Worm (Caenorhabditis elegans): ENCODE measurements around the gene dnj-3.
"Not testable (repeated sequence)": the region's sequence is repeated elsewhere in the genome, so short reads cannot be mapped to it uniquely, and the experiment has no call there.

dnj-3 gene

ce11 chrV:15068378-15068777 is at the start of gene dnj-3:
TSS of gene dnj-3 (plus strand) at chrV:15068678.
- no peak for TF ChIP-seq nfya-1 (tag; optimal IDR thresholded peaks at IDR 0.05; ENCODE audit: insufficient read depth)
- no peak for TF ChIP-seq lin-15B (tag; optimal IDR thresholded peaks at IDR 0.05)
- TF ChIP-seq R02D3.7 (tag; optimal IDR thresholded peaks at IDR 0.05) = no peak
- no peak for TF ChIP-seq zag-1 (tag; optimal IDR thresholded peaks at IDR 0.05)

- no peak for TF ChIP-seq sea-2 (GFP tag; optimal IDR thresholded peaks at IDR 0.05)
- no peak for TF ChIP-seq skn-1 (tag; optimal IDR thresholded peaks at IDR 0.05)
- no peak for TF ChIP-seq elt-1 (tag; optimal IDR thresholded peaks at IDR 0.05)
- no peak for TF ChIP-seq pqm-1 (tag; optimal IDR thresholded peaks at IDR 0.05)
- no peak for TF ChIP-seq egl-5 (tag; optimal IDR thresholded peaks at IDR 0.05)
Observed at ce11 chrV:15020229-15020628, 48.2 kb upstream of the dnj-3 start, which contains the start of gene F14H8.2. TSS of gene F14H8.2 (minus strand) at chrV:15020329.

ce11 chrV:15020732-15021131 is 47.7 kb upstream of the dnj-3 start, which contains the start of gene F14H8.5:
TSS of gene F14H8.5 (plus strand) at chrV:15021032.
- no peak for TF ChIP-seq nhr-237 (tag; optimal IDR thresholded peaks at IDR 0.05)
- no peak for TF ChIP-seq skn-1 (tag; optimal IDR thresholded peaks at IDR 0.05)
- TF ChIP-seq sea-2 (GFP tag; optimal IDR thresholded peaks at IDR 0.05) = no peak
- no peak for TF ChIP-seq mml-1 (tag; optimal IDR thresholded peaks at IDR 0.05)
- no peak for TF ChIP-seq nhr-28 (tag; optimal IDR thresholded peaks at IDR 0.05)
- no peak for TF ChIP-seq ZK546.5 (tag; optimal IDR thresholded peaks at IDR 0.05)
- TF ChIP-seq egl-27 (tag; optimal IDR thresholded peaks at IDR 0.05) = no peak
- TF ChIP-seq ztf-4 (tag; optimal IDR thresholded peaks at IDR 0.05) = no peak
- TF ChIP-seq nhr-11 (tag; optimal IDR thresholded peaks at IDR 0.05) = no peak
- no peak for TF ChIP-seq nhr-67 (tag; optimal IDR thresholded peaks at IDR 0.05)

- TF ChIP-seq fos-1 (tag; optimal IDR thresholded peaks at IDR 0.05) = no peak
- no peak for TF ChIP-seq nhr-76 (tag; optimal IDR thresholded peaks at IDR 0.05)
- TF ChIP-seq R02D3.7 (tag; optimal IDR thresholded peaks at IDR 0.05) = no peak
- no peak for TF ChIP-seq daf-12 (tag; optimal IDR thresholded peaks at IDR 0.05)
- TF ChIP-seq jun-1 (tag; optimal IDR thresholded peaks at IDR 0.05) = no peak
- no peak for TF ChIP-seq ztf-4 (tag; optimal IDR thresholded peaks at IDR 0.05)
- TF ChIP-seq ceh-16 (tag; optimal IDR thresholded peaks at IDR 0.05) = no peak
Observed at ce11 chrV:15023544-15023943, 44.9 kb upstream of the dnj-3 start, which contains the start of gene F14H8.4. TSS of gene F14H8.4 (plus strand) at chrV:15023844.

- TF ChIP-seq nhr-43 (tag; optimal IDR thresholded peaks at IDR 0.05; ENCODE audit: poor library complexity, severe bottlenecking) (peak; percentile 3), lsy-12 (tag; optimal IDR thresholded peaks at IDR 0.05) (no peak), snpc-4 (tag; optimal IDR thresholded peaks at IDR 0.05) (peak; percentile 93), tbx-2 (tag; optimal IDR thresholded peaks at IDR 0.05) (no peak), lin-15B (tag; optimal IDR thresholded peaks at IDR 0.05) (peak; percentile 6), nhr-23 (tag; optimal IDR thresholded peaks at IDR 0.05) (peak; percentile 23), nhr-25 (tag; optimal IDR thresholded peaks at IDR 0.05) (peak; percentile 62), nfya-1 (tag; optimal IDR thresholded peaks at IDR 0.05; ENCODE audit: insufficient read depth) (peak; percentile 32), aly-2 (tag; optimal IDR thresholded peaks at IDR 0.05) (no peak), ceh-9 (tag; optimal IDR thresholded peaks at IDR 0.05) (no peak), egl-5 (tag; optimal IDR thresholded peaks at IDR 0.05) (no peak)
Observed at ce11 chrV:15028896-15029519, 39.5 kb upstream of the dnj-3 start, which contains the start of gene F14H8.8. TSS of gene F14H8.8 (plus strand) at chrV:15029469.

ce11 chrV:15031373-15031772 is 37.1 kb upstream of the dnj-3 start, which contains the start of gene cng-1:
TSS of gene cng-1 (minus strand) at chrV:15031473.
- not testable (repeated sequence) for TF ChIP-seq ztf-4 (tag; optimal IDR thresholded peaks at IDR 0.05); zag-1 (tag; optimal IDR thresholded peaks at IDR 0.05); nfya-1 (tag; optimal IDR thresholded peaks at IDR 0.05; ENCODE audit: insufficient read depth)

ce11 chrV:15036769-15037168 is 31.7 kb upstream of the dnj-3 start, which contains the start of gene melo-3:
TSS of gene melo-3 (minus strand) at chrV:15036869.
- TF ChIP-seq nhr-76, fos-1, lin-15B (tag; optimal IDR thresholded peaks at IDR 0.05): not testable (repeated sequence)

Measured in whole organism, L3 larva.